Fruit fly (Drosophila melanogaster): Measurements from ENCODE around the gene ninaD.
A peak's percentile ranks its signal among the peaks of the same experiment; 100 is the strongest.

Gene ninaD

dm6 chr2L:18092156-18092555, 10.7 kb downstream of the ninaD start, which contains the start of gene CG15153:
Gene CG15153, minus strand, starts transcription at chr2L:18092256.
- TF ChIP-seq CG5204 (GFP tag; optimal IDR thresholded peaks at IDR 0.05) (no peak), pad (GFP tag; optimal IDR thresholded peaks at IDR 0.05) (no peak), Hr96 (GFP tag; optimal IDR thresholded peaks at IDR 0.05) (no peak), kay (GFP tag; ENCODE audit: borderline replicate concordance) (no peak), bab1 (GFP tag; optimal IDR thresholded peaks at IDR 0.05) (no peak), CG1620 (GFP tag; optimal IDR thresholded peaks at IDR 0.05) (no peak), Mnt (GFP tag; optimal IDR thresholded peaks at IDR 0.05) (no peak), CG11617 (GFP tag; optimal IDR thresholded peaks at IDR 0.05) (no peak), CG12768 (GFP tag; optimal IDR thresholded peaks at IDR 0.05) (no peak), CG7045 (GFP tag; optimal IDR thresholded peaks at IDR 0.05) (no peak), CG14711 (tag; optimal IDR thresholded peaks at IDR 0.05) (no peak)

- TF ChIP-seq CG12768 (GFP tag; optimal IDR thresholded peaks at IDR 0.05) = no peak
- TF ChIP-seq CG1620 (GFP tag; optimal IDR thresholded peaks at IDR 0.05) = no peak
- no peak for TF ChIP-seq tj (GFP tag; optimal IDR thresholded peaks at IDR 0.05)
- no peak for TF ChIP-seq CG7101 (tag; optimal IDR thresholded peaks at IDR 0.05)
- no peak for TF ChIP-seq Mnt (GFP tag; optimal IDR thresholded peaks at IDR 0.05)
- no peak for TF ChIP-seq pad (GFP tag; optimal IDR thresholded peaks at IDR 0.05)
- no peak for TF ChIP-seq CG14711 (tag; optimal IDR thresholded peaks at IDR 0.05)
- TF ChIP-seq CG33017 (tag; optimal IDR thresholded peaks at IDR 0.05) = no peak
- no peak for TF ChIP-seq Hr96 (GFP tag; optimal IDR thresholded peaks at IDR 0.05)
- TF ChIP-seq kay (GFP tag; ENCODE audit: borderline replicate concordance) = no peak
- TF ChIP-seq Clk (GFP tag; optimal IDR thresholded peaks at IDR 0.05) = no peak
- TF ChIP-seq CG5204 (GFP tag; optimal IDR thresholded peaks at IDR 0.05) = no peak
- no peak for TF ChIP-seq ovo (GFP tag; optimal IDR thresholded peaks at IDR 0.05)
- no peak for TF ChIP-seq toe (GFP tag; optimal IDR thresholded peaks at IDR 0.05)
- TF ChIP-seq CG11617 (GFP tag; optimal IDR thresholded peaks at IDR 0.05) = no peak
- no peak for TF ChIP-seq cic (GFP tag; optimal IDR thresholded peaks at IDR 0.05)
- TF ChIP-seq bab1 (GFP tag; optimal IDR thresholded peaks at IDR 0.05) = no peak
- TF ChIP-seq cnc (optimal IDR thresholded peaks at IDR 0.05) = no peak
- TF ChIP-seq CG7045 (GFP tag; optimal IDR thresholded peaks at IDR 0.05) = no peak
Observed at dm6 chr2L:18096268-18096667, 14.8 kb downstream of the ninaD start, which contains the start of gene Slc25A46b. Gene Slc25A46b, plus strand, starts transcription at chr2L:18096568.

dm6 chr2L:18112435-18112834, 31.0 kb downstream of the ninaD start:
- TF ChIP-seq kay (GFP tag; ENCODE audit: borderline replicate concordance) = no peak
- no peak for TF ChIP-seq CG33017 (tag; optimal IDR thresholded peaks at IDR 0.05)
- peak; percentile 94 for TF ChIP-seq tj (GFP tag; optimal IDR thresholded peaks at IDR 0.05)
- no peak for TF ChIP-seq CG5204 (GFP tag; optimal IDR thresholded peaks at IDR 0.05)
- no peak for TF ChIP-seq Clk (GFP tag; optimal IDR thresholded peaks at IDR 0.05)
- TF ChIP-seq ovo (GFP tag; optimal IDR thresholded peaks at IDR 0.05) = no peak
- no peak for TF ChIP-seq bab1 (GFP tag; optimal IDR thresholded peaks at IDR 0.05)
- no peak for TF ChIP-seq cnc (optimal IDR thresholded peaks at IDR 0.05)

- TF ChIP-seq bab1 (GFP tag; optimal IDR thresholded peaks at IDR 0.05) (no peak), CG7101 (tag; optimal IDR thresholded peaks at IDR 0.05) (peak; percentile 31)
Observed at dm6 chr2L:18113079-18113478, 31.7 kb downstream of the ninaD start, which contains the start of gene CG44476. Gene CG44476, minus strand, starts transcription at chr2L:18113179.

dm6 chr2L:18114176-18114703, 32.8 kb downstream of the ninaD start, which contains the start of gene CG15152:
Gene CG15152, plus strand, starts transcription at chr2L:18114547.
- TF ChIP-seq cic (GFP tag; optimal IDR thresholded peaks at IDR 0.05) (peak; percentile 41), CG12768 (GFP tag; optimal IDR thresholded peaks at IDR 0.05) (no peak), Mnt (GFP tag; optimal IDR thresholded peaks at IDR 0.05) (no peak)

dm6 chr2L:18115104-18115503, 33.7 kb downstream of the ninaD start:
- TF ChIP-seq Clk (GFP tag; optimal IDR thresholded peaks at IDR 0.05) (no peak), CG5204 (GFP tag; optimal IDR thresholded peaks at IDR 0.05) (no peak), CG1620 (GFP tag; optimal IDR thresholded peaks at IDR 0.05) (no peak), Mnt (GFP tag; optimal IDR thresholded peaks at IDR 0.05) (no peak), tj (GFP tag; optimal IDR thresholded peaks at IDR 0.05) (no peak), cic (GFP tag; optimal IDR thresholded peaks at IDR 0.05) (peak; percentile 23), CG12768 (GFP tag; optimal IDR thresholded peaks at IDR 0.05) (no peak), kay (GFP tag; ENCODE audit: borderline replicate concordance) (peak; percentile 45)

- TF ChIP-seq ovo (GFP tag; optimal IDR thresholded peaks at IDR 0.05) (no peak), cnc (optimal IDR thresholded peaks at IDR 0.05) (no peak), Mnt (GFP tag; optimal IDR thresholded peaks at IDR 0.05) (no peak), Crg-1 (GFP tag; optimal IDR thresholded peaks at IDR 0.05) (no peak), tj (GFP tag; optimal IDR thresholded peaks at IDR 0.05) (peak; percentile 6), bab1 (GFP tag; optimal IDR thresholded peaks at IDR 0.05) (peak; percentile 61), Clk (GFP tag; optimal IDR thresholded peaks at IDR 0.05) (no peak), CG33017 (tag; optimal IDR thresholded peaks at IDR 0.05) (peak; percentile 29), CG1620 (GFP tag; optimal IDR thresholded peaks at IDR 0.05) (peak; percentile 24), CG7045 (GFP tag; optimal IDR thresholded peaks at IDR 0.05) (no peak), toe (GFP tag; optimal IDR thresholded peaks at IDR 0.05) (no peak), CG12768 (GFP tag; optimal IDR thresholded peaks at IDR 0.05) (no peak), CG11617 (GFP tag; optimal IDR thresholded peaks at IDR 0.05) (peak; percentile 33), cic (GFP tag; optimal IDR thresholded peaks at IDR 0.05) (no peak), CG14711 (tag; optimal IDR thresholded peaks at IDR 0.05) (peak; percentile 95), CG5204 (GFP tag; optimal IDR thresholded peaks at IDR 0.05) (peak; percentile 23), CG7101 (tag; optimal IDR thresholded peaks at IDR 0.05) (peak; percentile 40), Hr96 (GFP tag; optimal IDR thresholded peaks at IDR 0.05) (no peak), kay (GFP tag; ENCODE audit: borderline replicate concordance) (no peak), pad (GFP tag; optimal IDR thresholded peaks at IDR 0.05) (no peak)
Observed at dm6 chr2L:18119643-18120042, 38.2 kb downstream of the ninaD start, which contains the start of gene CG5758. Gene CG5758, plus strand, starts transcription at chr2L:18119995.
